Worm (Caenorhabditis elegans) whole organism, late embryonic: ENCODE measurements around the gene swt-6.

Experiments
- F13H6.1 ChIP-seq: sonication (generic microtip); optimal IDR thresholded peaks from 2 replicates; lab custom pipeline; 2016; ENCODE audit warnings: missing genetic modification characterization, missing compliant biosample characterization
- ceh-19 ChIP-seq: fragments of 200-800 bp; sonication (Bioruptor generic); optimal IDR thresholded peaks from 2 replicates; lab custom pipeline; 2018; ENCODE audit warnings: mild to moderate bottlenecking, missing genetic modification characterization, missing compliant biosample characterization
- ceh-45 ChIP-seq: fragments of 200-800 bp; sonication (Bioruptor generic); IDR thresholded peaks from 2 replicates; pipeline ENCODE4 v1.3.6; 2022; ENCODE audit warnings: missing genetic modification reagents, missing genetic modification characterization, missing compliant biosample characterization
- fax-1 ChIP-seq: sonication (generic microtip); optimal IDR thresholded peaks from 2 replicates; lab custom pipeline; 2016; ENCODE audit warnings: missing genotype, missing genetic modification characterization, missing compliant biosample characterization
- hlh-30 ChIP-seq: sonication (generic microtip); optimal IDR thresholded peaks from 2 replicates; lab custom pipeline; 2017; ENCODE audit warnings: antibody characterized with exemption, missing genetic modification characterization, missing compliant biosample characterization; ENCODE audit not compliant: insufficient read depth
- pag-3 ChIP-seq: sonication (generic microtip); optimal IDR thresholded peaks from 2 replicates; lab custom pipeline; 2016; ENCODE audit warnings: missing compliant biosample characterization, missing genetic modification characterization, borderline replicate concordance
- tbx-7 ChIP-seq: sonication (generic microtip); optimal IDR thresholded peaks from 2 replicates; lab custom pipeline; 2016; ENCODE audit warnings: missing genotype, missing genetic modification characterization, missing compliant biosample characterization
- unc-3 ChIP-seq, 2 experiments: fragments of 200-800 bp in 1 of 2; sonication (Bioruptor generic) in 1 of 2; sonication (generic microtip) in 1 of 2; conservative IDR thresholded peaks in 1 of 2; optimal IDR thresholded peaks in 1 of 2; 2 replicates each; pipeline versions ENCODE4 v1.3.6 to Lab custom; 2016 to 2022; ENCODE audit warnings: missing compliant biosample characterization in 2 of 2, missing genetic modification characterization in 2 of 2, missing genetic modification reagents in 1 of 2

DNA sequence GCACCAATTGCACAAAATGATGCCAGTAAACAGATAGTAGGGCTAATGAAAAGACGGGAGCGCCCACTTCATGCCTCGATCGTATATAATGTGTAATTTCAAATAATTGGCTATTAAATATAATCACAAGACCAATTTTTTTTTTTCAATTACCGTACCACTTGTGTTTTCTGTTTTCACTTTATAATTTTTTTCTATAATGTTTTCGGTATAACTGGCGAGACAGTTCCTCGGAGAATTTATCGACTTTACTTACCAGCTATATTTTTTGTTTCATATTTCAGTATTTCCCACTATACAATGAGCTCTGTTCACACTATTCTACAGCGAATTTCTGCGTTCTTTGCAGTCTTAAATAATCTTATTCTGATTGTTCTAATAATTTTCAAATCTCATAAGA, 38.0 kb upstream of the swt-6 start, which contains the start of gene str-252:
- TF ChIP-seq fax-1 (tag; lab: Kevin White, UChicago) (no peak), tbx-7 (no peak), ceh-19 (no peak), pag-3 (tag; lab: Kevin White, UChicago) (no peak), hlh-30 (no peak), unc-3 (GFP tag; conservative IDR thresholded peaks at IDR 0.05; lab: Robert Waterston, UW) (no peak), unc-3 (tag; optimal IDR thresholded peaks at IDR 0.05; lab: Kevin White, UChicago) (no peak), F13H6.1 (no peak), ceh-45 (GFP tag; lab: Robert Waterston, UW) (no peak)
